ENCODE assay signal across 2 fruit fly cellular contexts in genomic region chr3L:6443235-6443634, dm6.
TF ChIP-seq lines count a peak whose summit lies in the region.

No protein-coding gene starts in this region.

TF ChIP-seq in whole organism, prepupa, 60 proteins besides CTCF, POLR2A, EP300 and RAD21:
- peak; percentile 52 for TF ChIP-seq svp (GFP tag; lab: Kevin White, UChicago)
- no peak for TF ChIP-seq Hr39 (GFP tag; optimal IDR thresholded peaks at IDR 0.05; lab: Kevin White, UChicago)
- TF ChIP-seq Eip78C (GFP tag; lab: Kevin White, UChicago) = peak; percentile 60

TF ChIP-seq in whole organism, wandering third instar larva, 38 proteins besides CTCF, POLR2A, EP300 and RAD21:
- TF ChIP-seq CG32264 (GFP tag; optimal IDR thresholded peaks at IDR 0.05; lab: Kevin White, UChicago) (no peak), psq (GFP tag; optimal IDR thresholded peaks at IDR 0.05; lab: Kevin White, UChicago) (peak; percentile 21)
TF ChIP-seq in whole organism, wandering third instar larva: peak in this region for 1.
